Worm (Caenorhabditis elegans): ENCODE results near the gene vab-1.

The vab-1 gene

ce11 chrII:4571868-4572267 is at the start of gene vab-1:
TSS of gene vab-1 (plus strand) at chrII:4572000.
- TF ChIP-seq unc-62 (GFP tag; optimal IDR thresholded peaks at IDR 0.05 in 1 of 2) (peak in 1 of 2 experiments; percentile 50), unc-62 (tag; optimal IDR thresholded peaks at IDR 0.05) (no peak), ctbp-1 (GFP tag; IDR thresholded peaks at IDR 0.05) (no peak)

ce11 chrII:4523122-4523672 is 48.6 kb upstream of the vab-1 start, which contains the start of the genes B0304.4 and B0304.2:
TSS of gene B0304.4 (minus strand) at chrII:4523222.
TSS of gene B0304.2 (plus strand) at chrII:4523622.
- no peak for TF ChIP-seq dmd-6 (GFP tag; IDR thresholded peaks at IDR 0.05)
- TF ChIP-seq php-3 (GFP tag; IDR thresholded peaks at IDR 0.05), result no peak
- TF ChIP-seq arid-1 (GFP tag; conservative IDR thresholded peaks at IDR 0.05), result no peak
- TF ChIP-seq nhr-28 (tag; optimal IDR thresholded peaks at IDR 0.05), result no peak
- TF ChIP-seq skn-1 (tag; optimal IDR thresholded peaks at IDR 0.05), result no peak
- no peak for TF ChIP-seq zip-2 (tag; optimal IDR thresholded peaks at IDR 0.05)
- TF ChIP-seq rbr-2 (tag; optimal IDR thresholded peaks at IDR 0.05), result no peak
- TF ChIP-seq D1046.2 (GFP tag; IDR thresholded peaks at IDR 0.05), result no peak
- TF ChIP-seq tag-97 (GFP tag; IDR thresholded peaks at IDR 0.05), result no peak
- TF ChIP-seq nhr-6 (tag; optimal IDR thresholded peaks at IDR 0.05), result no peak
- TF ChIP-seq spr-1 (tag; optimal IDR thresholded peaks at IDR 0.05), result no peak
- no peak for TF ChIP-seq fos-1 (tag; optimal IDR thresholded peaks at IDR 0.05)
- no peak for TF ChIP-seq daf-16 (GFP tag; optimal IDR thresholded peaks at IDR 0.05)
- no peak for TF ChIP-seq daf-16 (tag; optimal IDR thresholded peaks at IDR 0.05)
- TF ChIP-seq F26F4.8 (GFP tag; conservative IDR thresholded peaks at IDR 0.05), result no peak
- TF ChIP-seq dmd-9 (GFP tag; IDR thresholded peaks at IDR 0.05), result no peak
- no peak for TF ChIP-seq lin-38 (GFP tag; IDR thresholded peaks at IDR 0.05)
- no peak for TF ChIP-seq Y5F2A.4 (GFP tag; optimal IDR thresholded peaks at IDR 0.05)

DNA sequence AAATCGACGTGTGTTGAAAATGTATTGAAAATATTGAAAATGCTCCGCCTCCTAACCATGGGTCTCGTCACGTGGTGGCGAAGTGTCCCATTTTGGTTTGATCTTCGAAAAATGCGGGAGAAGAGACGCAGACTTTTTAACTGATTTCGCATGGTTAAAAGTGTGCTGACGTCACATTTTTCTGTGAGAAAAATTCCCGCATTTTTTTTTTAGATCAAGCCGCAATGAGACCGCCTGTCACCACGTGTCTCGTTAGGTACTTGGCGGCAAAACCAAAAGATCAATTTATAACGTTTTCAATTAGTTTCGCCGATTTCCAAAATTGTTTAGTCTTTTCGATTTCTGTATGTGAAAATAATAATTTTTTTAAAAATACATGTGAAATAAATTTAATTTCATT is 46.6 kb upstream of the vab-1 start:
- TF ChIP-seq nhr-25 (tag; optimal IDR thresholded peaks at IDR 0.05; ENCODE audit: borderline replicate concordance, insufficient read depth) (no peak), Y75B8A.6 (GFP tag; IDR thresholded peaks at IDR 0.05) (0 out of 2 replicates have a peak, but pooled peaks have one; percentile 22), unc-62 (GFP tag; optimal IDR thresholded peaks at IDR 0.05 in 1 of 2) (peak in 1 of 2 experiments; percentile 21), unc-62 (tag; optimal IDR thresholded peaks at IDR 0.05) (no peak), lsy-2 (tag; optimal IDR thresholded peaks at IDR 0.05) (no peak)

DNA sequence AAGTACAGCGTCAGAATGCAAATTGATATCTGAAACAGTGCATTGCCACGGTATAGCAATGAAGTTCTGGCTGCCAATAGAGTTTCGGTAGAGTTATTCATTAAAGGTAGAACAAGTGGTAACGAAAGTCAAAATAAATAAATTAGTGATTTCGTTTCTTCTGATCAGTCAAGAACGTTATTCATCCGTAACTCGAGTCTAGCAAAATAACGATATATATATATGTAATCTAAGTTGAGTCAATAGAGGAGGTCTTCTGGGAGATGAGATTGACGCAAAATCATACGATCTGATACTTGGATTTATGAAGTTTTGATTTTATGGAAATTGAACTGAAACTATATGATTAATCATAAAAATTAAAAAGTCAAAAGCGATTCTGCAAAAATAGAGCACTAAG is 44.0 kb upstream of the vab-1 start, which contains the start of gene sra-35:
Gene sra-35, minus strand, starts transcription at position 101 of the 400 bp plus-strand sequence.
- no peak for TF ChIP-seq php-3 (GFP tag; IDR thresholded peaks at IDR 0.05)
- TF ChIP-seq hif-1 (tag; optimal IDR thresholded peaks at IDR 0.05), result no peak
- no peak for TF ChIP-seq snpc-4 (tag; optimal IDR thresholded peaks at IDR 0.05)
- TF ChIP-seq egl-27 (tag; optimal IDR thresholded peaks at IDR 0.05), result no peak
- no peak for TF ChIP-seq zip-2 (tag; optimal IDR thresholded peaks at IDR 0.05)
- no peak for TF ChIP-seq sdz-12 (GFP tag; optimal IDR thresholded peaks at IDR 0.05)
- TF ChIP-seq lin-15B (tag; optimal IDR thresholded peaks at IDR 0.05), result no peak
- no peak for TF ChIP-seq madf-9 (GFP tag; conservative IDR thresholded peaks at IDR 0.05)
- no peak for TF ChIP-seq duxl-1 (tag; optimal IDR thresholded peaks at IDR 0.05; ENCODE audit: poor library complexity)
- no peak for TF ChIP-seq set-16 (GFP tag; IDR thresholded peaks at IDR 0.05)
- no peak for TF ChIP-seq mxl-2 (GFP tag; conservative IDR thresholded peaks at IDR 0.05)
- TF ChIP-seq F10B5.3 (tag; optimal IDR thresholded peaks at IDR 0.05), result no peak
- TF ChIP-seq F44E2.7 (GFP tag; IDR thresholded peaks at IDR 0.05), result no peak
- TF ChIP-seq ztf-11 (tag; optimal IDR thresholded peaks at IDR 0.05), result no peak
- TF ChIP-seq saeg-2 (GFP tag; IDR thresholded peaks at IDR 0.05), result no peak
- TF ChIP-seq tra-1 (GFP tag; IDR thresholded peaks at IDR 0.05), result no peak

All from whole organism, L4 larva.